Worm (Caenorhabditis elegans) whole organism, young adult: ENCODE results near the gene clec-150.

Source experiments
- B0019.2 ChIP-seq: fragments of 200-800 bp; sonication (Bioruptor generic); conservative IDR thresholded peaks from 2 replicates; pipeline ENCODE4 v1.3.6; 2022; ENCODE audit warnings: missing genetic modification reagents, missing genetic modification characterization, missing compliant biosample characterization
- B0035.1 ChIP-seq: sonication (generic microtip); optimal IDR thresholded peaks from 2 replicates; lab custom pipeline; 2016; ENCODE audit warnings: missing genetic modification characterization, mild to moderate bottlenecking, missing compliant biosample characterization, missing genotype, missing genetic modification reagents
- B0261.1 ChIP-seq: sonication (generic microtip); optimal IDR thresholded peaks from 2 replicates; lab custom pipeline; 2016; ENCODE audit warnings: mild to moderate bottlenecking, missing genetic modification characterization, moderate library complexity, missing compliant biosample characterization
- C06A6.2 ChIP-seq: fragments of 200-800 bp; sonication (Bioruptor generic); conservative IDR thresholded peaks from 2 replicates; pipeline ENCODE4 v1.3.6; 2022; ENCODE audit warnings: missing genetic modification characterization, missing compliant biosample characterization
- C17E4.6 ChIP-seq: fragments of 200-800 bp; sonication (Bioruptor generic); IDR thresholded peaks from 2 replicates; pipeline ENCODE4 v1.3.6; 2022; ENCODE audit warnings: missing genetic modification reagents, missing genetic modification characterization, missing compliant biosample characterization
- D2030.7 ChIP-seq: fragments of 200-800 bp; sonication (Bioruptor generic); IDR thresholded peaks from 2 replicates; pipeline ENCODE4 v1.3.6; 2022; ENCODE audit warnings: missing genetic modification reagents, missing genetic modification characterization, missing compliant biosample characterization
- F37B4.10 ChIP-seq: fragments of 200-800 bp; sonication (Bioruptor generic); IDR thresholded peaks from 2 replicates; pipeline ENCODE4 v1.3.6; 2022; ENCODE audit warnings: missing genetic modification characterization, missing compliant biosample characterization
- F49E8.2 ChIP-seq: sonication (generic microtip); optimal IDR thresholded peaks from 3 replicates; lab custom pipeline; 2017; ENCODE audit warnings: missing genetic modification characterization, mild to moderate bottlenecking, missing compliant biosample characterization, antibody characterized with exemption, moderate library complexity; ENCODE audit not compliant: insufficient read depth
- K11D2.4 ChIP-seq: fragments of 200-800 bp; sonication (Bioruptor generic); IDR thresholded peaks from 2 replicates; pipeline ENCODE4 v1.3.6; 2022; ENCODE audit warnings: missing genetic modification reagents, missing genetic modification characterization, missing compliant biosample characterization
- Y79H2A.3 ChIP-seq: fragments of 200-800 bp; sonication (Bioruptor generic); conservative IDR thresholded peaks from 2 replicates; pipeline ENCODE4 v1.3.6; 2022; ENCODE audit warnings: missing genetic modification reagents, missing genetic modification characterization, missing compliant biosample characterization
- Y95B8A.8 ChIP-seq: fragments of 200-800 bp; sonication (Bioruptor generic); IDR thresholded peaks from 2 replicates; pipeline ENCODE4 v1.3.6; 2022; ENCODE audit warnings: missing genetic modification reagents, missing genetic modification characterization, missing compliant biosample characterization
- aptf-2 ChIP-seq: fragments of 200-800 bp; sonication (Bioruptor generic); conservative IDR thresholded peaks from 2 replicates; pipeline ENCODE4 v1.3.6; 2022; ENCODE audit warnings: missing genetic modification reagents, missing genetic modification characterization, missing compliant biosample characterization
- athp-1 ChIP-seq: sonication (generic microtip); optimal IDR thresholded peaks from 2 replicates; lab custom pipeline; 2017; ENCODE audit warnings: mild to moderate bottlenecking, missing genetic modification characterization, missing compliant biosample characterization
- attf-6 ChIP-seq: fragments of 200-800 bp; sonication (Bioruptor generic); IDR thresholded peaks from 2 replicates; pipeline ENCODE4 v1.3.6; 2022; ENCODE audit warnings: missing genetic modification reagents, missing genetic modification characterization, missing compliant biosample characterization
- ccch-3 ChIP-seq: fragments of 200-800 bp; sonication (Bioruptor generic); optimal IDR thresholded peaks from 2 replicates; lab custom pipeline; 2018; ENCODE audit warnings: mild to moderate bottlenecking, missing genetic modification characterization, missing compliant biosample characterization
- cebp-1 ChIP-seq, 2 experiments: fragments of 200-800 bp in 1 of 2; sonication (Bioruptor generic) in 1 of 2; sonication (generic microtip) in 1 of 2; IDR thresholded peaks in 1 of 2; optimal IDR thresholded peaks in 1 of 2; 2 replicates each; pipeline versions ENCODE4 v1.3.6 to Lab custom; 2017 to 2022; ENCODE audit warnings: missing compliant biosample characterization in 2 of 2, missing genetic modification characterization in 2 of 2, mild to moderate bottlenecking in 1 of 2, missing genetic modification reagents in 1 of 2, moderate library complexity in 1 of 2
- ceh-58 ChIP-seq: fragments of 200-800 bp; sonication (Bioruptor generic); IDR thresholded peaks from 2 replicates; pipeline ENCODE4 v1.3.6; 2022; ENCODE audit warnings: missing genetic modification characterization, missing compliant biosample characterization
- die-1 ChIP-seq: sonication (generic microtip); optimal IDR thresholded peaks from 2 replicates; lab custom pipeline; 2016; ENCODE audit warnings: missing genotype, mild to moderate bottlenecking, missing genetic modification characterization, missing compliant biosample characterization
- dox-1 ChIP-seq: fragments of 200-800 bp; sonication (Bioruptor generic); IDR thresholded peaks from 2 replicates; pipeline ENCODE4 v1.3.6; 2022; ENCODE audit warnings: missing genetic modification reagents, missing genetic modification characterization, missing compliant biosample characterization
- egrh-3 ChIP-seq: fragments of 200-800 bp; sonication (Bioruptor generic); IDR thresholded peaks from 2 replicates; pipeline ENCODE4 v1.3.6; 2022; ENCODE audit warnings: missing genetic modification reagents, missing genetic modification characterization, missing compliant biosample characterization
- hlh-12 ChIP-seq: sonication (generic microtip); optimal IDR thresholded peaks from 2 replicates; lab custom pipeline; 2016; ENCODE audit warnings: missing genetic modification characterization, missing compliant biosample characterization
- hmg-1.2 ChIP-seq: fragments of 200-800 bp; sonication (Bioruptor generic); IDR thresholded peaks from 2 replicates; pipeline ENCODE4 v1.3.6; 2022; ENCODE audit warnings: missing genetic modification reagents, missing genetic modification characterization, missing compliant biosample characterization
- hrde-1 ChIP-seq: sonication (generic microtip); optimal IDR thresholded peaks from 2 replicates; lab custom pipeline; 2016; ENCODE audit warnings: missing genetic modification characterization, mild to moderate bottlenecking, missing compliant biosample characterization, moderate library complexity, missing genotype, missing genetic modification reagents, borderline replicate concordance
- lin-40 ChIP-seq: sonication (generic microtip); optimal IDR thresholded peaks from 2 replicates; lab custom pipeline; 2016; ENCODE audit warnings: missing genetic modification characterization, mild to moderate bottlenecking, missing compliant biosample characterization, missing genotype, missing genetic modification reagents
- lir-1 ChIP-seq: fragments of 200-800 bp; sonication (Bioruptor generic); conservative IDR thresholded peaks from 2 replicates; pipeline ENCODE4 v1.3.6; 2022; ENCODE audit warnings: missing genetic modification reagents, missing genetic modification characterization, missing compliant biosample characterization
- lsl-1 ChIP-seq: fragments of 200-800 bp; sonication (Bioruptor generic); optimal IDR thresholded peaks from 2 replicates; lab custom pipeline; 2018; ENCODE audit warnings: mild to moderate bottlenecking, missing genetic modification characterization, moderate library complexity, missing compliant biosample characterization
- lsy-27 ChIP-seq: sonication (generic microtip); optimal IDR thresholded peaks from 2 replicates; lab custom pipeline; 2017; ENCODE audit warnings: missing genetic modification characterization, mild to moderate bottlenecking, missing compliant biosample characterization, antibody characterized with exemption, missing genotype, borderline replicate concordance; ENCODE audit not compliant: insufficient read depth
- madf-10 ChIP-seq: sonication (generic microtip); optimal IDR thresholded peaks from 2 replicates; lab custom pipeline; 2016; ENCODE audit warnings: mild to moderate bottlenecking, missing genetic modification characterization, missing compliant biosample characterization
- mcd-1 ChIP-seq: fragments of 200-800 bp; sonication (Bioruptor generic); IDR thresholded peaks from 2 replicates; pipeline ENCODE4 v1.3.6; 2022; ENCODE audit warnings: missing genetic modification reagents, missing genetic modification characterization, missing compliant biosample characterization
- nfya-2 ChIP-seq: fragments of 200-800 bp; sonication (Bioruptor generic); IDR thresholded peaks from 2 replicates; pipeline ENCODE4 v1.3.6; 2022; ENCODE audit warnings: missing genetic modification reagents, missing genetic modification characterization, missing compliant biosample characterization
- nhr-80 ChIP-seq: sonication (generic microtip); optimal IDR thresholded peaks from 2 replicates; lab custom pipeline; 2016; ENCODE audit warnings: missing genetic modification characterization, missing compliant biosample characterization
- sea-2 ChIP-seq: fragments of 200-800 bp; sonication (Bioruptor generic); IDR thresholded peaks from 2 replicates; pipeline ENCODE4 v1.3.6; 2022; ENCODE audit warnings: missing genetic modification characterization, missing compliant biosample characterization
- snpc-1.1 ChIP-seq: sonication (generic microtip); optimal IDR thresholded peaks from 2 replicates; lab custom pipeline; 2017; ENCODE audit warnings: missing genetic modification characterization, mild to moderate bottlenecking, missing compliant biosample characterization, antibody characterized with exemption, moderate library complexity, missing genotype, missing genetic modification reagents; ENCODE audit not compliant: insufficient read depth
- snpc-3.4 ChIP-seq: sonication (generic microtip); optimal IDR thresholded peaks from 2 replicates; lab custom pipeline; 2017; ENCODE audit warnings: missing genetic modification characterization, mild to moderate bottlenecking, missing compliant biosample characterization, antibody characterized with exemption, moderate library complexity, missing genotype, missing genetic modification reagents
- somi-1 ChIP-seq: fragments of 200-800 bp; sonication (Bioruptor generic); optimal IDR thresholded peaks from 2 replicates; lab custom pipeline; 2018; ENCODE audit warnings: mild to moderate bottlenecking, missing genetic modification characterization, missing compliant biosample characterization
- sptf-2 ChIP-seq: fragments of 200-800 bp; sonication (Bioruptor generic); optimal IDR thresholded peaks from 2 replicates; lab custom pipeline; 2018; ENCODE audit warnings: mild to moderate bottlenecking, missing genetic modification characterization, missing compliant biosample characterization
- unc-62 ChIP-seq: fragments of 150-350 bp; optimal IDR thresholded peaks from 2 replicates; lab custom pipeline; 2014; ENCODE audit warnings: missing biosample characterization, missing genetic modification reagents, missing genetic modification characterization
- zfh-2 ChIP-seq: fragments of 200-800 bp; sonication (Bioruptor generic); conservative IDR thresholded peaks from 2 replicates; pipeline ENCODE4 v1.3.6; 2022; ENCODE audit warnings: missing genetic modification reagents, missing genetic modification characterization, missing compliant biosample characterization
- ztf-18 ChIP-seq: sonication (generic microtip); optimal IDR thresholded peaks from 2 replicates; lab custom pipeline; 2016; ENCODE audit warnings: missing genotype, mild to moderate bottlenecking, missing genetic modification characterization, missing compliant biosample characterization
- ztf-28 ChIP-seq: fragments of 200-800 bp; sonication (Bioruptor generic); IDR thresholded peaks from 2 replicates; pipeline ENCODE4 v1.3.6; 2022; ENCODE audit warnings: missing genetic modification reagents, missing genetic modification characterization, missing compliant biosample characterization
- ztf-3 ChIP-seq: fragments of 200-800 bp; sonication (Bioruptor generic); optimal IDR thresholded peaks from 2 replicates; lab custom pipeline; 2018; ENCODE audit warnings: mild to moderate bottlenecking, missing genetic modification characterization, missing compliant biosample characterization

The clec-150 gene

ce11 chrIII:1043790-1044189 is 41.3 kb downstream of the clec-150 start:
- TF ChIP-seq zfh-2 (GFP tag; lab: Robert Waterston, UW) = peak; percentile 76
- TF ChIP-seq K11D2.4 (GFP tag; lab: Robert Waterston, UW) = no peak
- TF ChIP-seq unc-62 = no peak
- no peak for TF ChIP-seq lin-40 (tag; lab: Kevin White, UChicago)
- no peak for TF ChIP-seq madf-10
- TF ChIP-seq egrh-3 (GFP tag; lab: Robert Waterston, UW) = peak; percentile 45; the same call in 1 of the 2 replicates
- no peak for TF ChIP-seq D2030.7
- TF ChIP-seq ztf-18 (tag; lab: Kevin White, UChicago) = no peak
- no peak for TF ChIP-seq snpc-3.4 (tag; lab: Kevin White, UChicago)
- no peak for TF ChIP-seq B0019.2 (GFP tag; lab: Robert Waterston, UW)
- no peak for TF ChIP-seq sea-2
- TF ChIP-seq nhr-80 (tag; lab: Kevin White, UChicago) = no peak
- no peak for TF ChIP-seq lsl-1 (GFP tag; lab: Kevin White, UChicago)

ce11 chrIII:1051877-1052276 is 49.4 kb downstream of the clec-150 start:
- no peak for TF ChIP-seq ceh-58 (GFP tag; lab: Robert Waterston, UW)
- no peak for TF ChIP-seq Y95B8A.8 (GFP tag; lab: Robert Waterston, UW)
- TF ChIP-seq egrh-3 (GFP tag; lab: Robert Waterston, UW) = peak; percentile 85
- TF ChIP-seq C17E4.6 (GFP tag; lab: Robert Waterston, UW) = no peak
- peak; percentile 85 for TF ChIP-seq zfh-2 (GFP tag; lab: Robert Waterston, UW)
- TF ChIP-seq B0035.1 (tag; lab: Kevin White, UChicago) = no peak
- no peak for TF ChIP-seq nfya-2 (GFP tag; lab: Robert Waterston, UW)
- TF ChIP-seq F49E8.2 (tag; lab: Kevin White, UChicago) = no peak
- TF ChIP-seq attf-6 (GFP tag; lab: Robert Waterston, UW) = no peak
- TF ChIP-seq D2030.7 = no peak

ce11 chrIII:1052291-1052690 is 49.8 kb downstream of the clec-150 start:
- TF ChIP-seq zfh-2 (GFP tag; lab: Robert Waterston, UW) = 0 out of 2 replicates have a peak, but pooled peaks have one; percentile 21
- no peak for TF ChIP-seq ccch-3 (GFP tag; lab: Kevin White, UChicago)
- no peak for TF ChIP-seq athp-1

ce11 chrIII:1053067-1053466 is 50.6 kb downstream of the clec-150 start, which contains the start of gene fbxo-11.2:
TSS of gene fbxo-11.2 (minus strand) at chrIII:1053242.
- TF ChIP-seq hlh-12 (tag; lab: Kevin White, UChicago) (no peak), nfya-2 (GFP tag; lab: Robert Waterston, UW) (no peak), ztf-3 (GFP tag; lab: Kevin White, UChicago) (no peak), F37B4.10 (no peak), ceh-58 (GFP tag; lab: Robert Waterston, UW) (no peak), ztf-28 (GFP tag; lab: Robert Waterston, UW) (no peak), hrde-1 (tag; lab: Kevin White, UChicago) (no peak), dox-1 (GFP tag; lab: Robert Waterston, UW) (no peak), sea-2 (no peak), F49E8.2 (tag; lab: Kevin White, UChicago) (no peak), Y79H2A.3 (GFP tag; lab: Robert Waterston, UW) (no peak), somi-1 (GFP tag; lab: Kevin White, UChicago) (no peak), snpc-1.1 (no peak), zfh-2 (GFP tag; lab: Robert Waterston, UW) (peak; percentile 88), lir-1 (GFP tag; lab: Robert Waterston, UW) (no peak), hmg-1.2 (peak; percentile 34; the same call in 1 of the 2 replicates), C06A6.2 (no peak), mcd-1 (0 out of 2 replicates have a peak, but pooled peaks have one; percentile 21), athp-1 (no peak), aptf-2 (GFP tag; lab: Robert Waterston, UW) (no peak), die-1 (tag; lab: Kevin White, UChicago) (no peak), lsy-27 (tag; lab: Kevin White, UChicago) (no peak), unc-62 (no peak), B0261.1 (tag; lab: Kevin White, UChicago) (no peak), sptf-2 (no peak), cebp-1 (GFP tag; IDR thresholded peaks at IDR 0.05; lab: Robert Waterston, UW) (no peak), cebp-1 (tag; optimal IDR thresholded peaks at IDR 0.05; lab: Kevin White, UChicago) (peak; percentile 9), madf-10 (no peak)
